Worm (Caenorhabditis elegans) whole organism, L1 larva: ENCODE data around the gene mig-39.

Source experiments
- C04F5.9 ChIP-seq: sonication (generic microtip); optimal IDR thresholded peaks from 2 replicates; lab custom pipeline; 2016; ENCODE audit warnings: missing genetic modification characterization, missing compliant biosample characterization
- C16A3.4 ChIP-seq: fragments of 150-350 bp; optimal IDR thresholded peaks from 2 replicates; lab custom pipeline; 2014; ENCODE audit warnings: missing biosample characterization, missing genetic modification characterization
- C34B4.2 ChIP-seq: sonication (generic microtip); optimal IDR thresholded peaks from 2 replicates; lab custom pipeline; 2017; ENCODE audit warnings: mild to moderate bottlenecking, missing genetic modification characterization, missing compliant biosample characterization
- aly-2 ChIP-seq: fragments of 150-350 bp; optimal IDR thresholded peaks from 2 replicates; lab custom pipeline; 2014; ENCODE audit warnings: missing biosample characterization, missing genetic modification characterization
- ama-1 ChIP-seq: fragments of 150-350 bp; optimal IDR thresholded peaks from 2 replicates; lab custom pipeline; 2014
- blmp-1 ChIP-seq: fragments of 150-350 bp; optimal IDR thresholded peaks from 2 replicates; lab custom pipeline; 2014; ENCODE audit warnings: missing biosample characterization, missing genetic modification characterization
- ceh-63 ChIP-seq: fragments of 200-800 bp; sonication (Bioruptor generic); optimal IDR thresholded peaks from 2 replicates; lab custom pipeline; 2018; ENCODE audit warnings: mild to moderate bottlenecking, missing genetic modification characterization, missing compliant biosample characterization
- ceh-82 ChIP-seq, 3 experiments: fragments of 150-350 bp in 1 of 3; sonication (generic microtip) in 2 of 3; optimal IDR thresholded peaks; 2 replicates each; lab custom pipeline; 2014 to 2017; ENCODE audit warnings: missing biosample characterization in 3 of 3, missing genetic modification characterization in 3 of 3
- ceh-88 ChIP-seq: fragments of 200-800 bp; sonication (Bioruptor generic); IDR thresholded peaks from 2 replicates; pipeline ENCODE4 v1.3.6; 2022; ENCODE audit warnings: missing genetic modification characterization, missing compliant biosample characterization
- ces-1 ChIP-seq: fragments of 150-350 bp; optimal IDR thresholded peaks from 2 replicates; lab custom pipeline; 2014; ENCODE audit warnings: missing biosample characterization, missing genetic modification reagents, missing genetic modification characterization
- egl-13 ChIP-seq: sonication (generic microtip); optimal IDR thresholded peaks from 2 replicates; lab custom pipeline; 2016; ENCODE audit warnings: missing genotype, missing genetic modification reagents, missing genetic modification characterization, missing compliant biosample characterization
- elt-2 ChIP-seq: sonication (generic microtip); optimal IDR thresholded peaks from 2 replicates; lab custom pipeline; 2016; ENCODE audit warnings: missing genetic modification characterization, mild to moderate bottlenecking, inconsistent platforms, missing compliant biosample characterization, missing genetic modification reagents
- elt-3 ChIP-seq, 6 experiments: fragments of 150-350 bp in 1 of 6; sonication (generic microtip); optimal IDR thresholded peaks; 2 replicates each; lab custom pipeline; 2017 to 2018; ENCODE audit warnings: missing biosample characterization in 6 of 6, missing genetic modification characterization in 6 of 6, inconsistent platforms in 1 of 6
- ets-5 ChIP-seq: fragments of 200-800 bp; sonication (Bioruptor generic); IDR thresholded peaks from 2 replicates; pipeline ENCODE4 v1.3.6; 2022; ENCODE audit warnings: missing genetic modification characterization, missing compliant biosample characterization
- fkh-10 ChIP-seq: sonication (generic microtip); optimal IDR thresholded peaks from 2 replicates; lab custom pipeline; 2017; ENCODE audit warnings: missing biosample characterization, missing genetic modification reagents, missing genetic modification characterization
- fos-1 ChIP-seq: fragments of 150-350 bp; optimal IDR thresholded peaks from 2 replicates; lab custom pipeline; 2014; ENCODE audit warnings: missing biosample characterization, missing genetic modification characterization
- grh-1 ChIP-seq: fragments of 200-800 bp; sonication (Bioruptor generic); IDR thresholded peaks from 2 replicates; pipeline ENCODE4 v1.3.6; 2022; ENCODE audit warnings: missing genetic modification reagents, missing genetic modification characterization, missing compliant biosample characterization
- hpl-2 ChIP-seq: fragments of 150-350 bp; optimal IDR thresholded peaks from 2 replicates; lab custom pipeline; 2014; ENCODE audit warnings: missing biosample characterization, missing genetic modification reagents, missing genetic modification characterization
- irx-1 ChIP-seq: sonication (generic microtip); optimal IDR thresholded peaks from 2 replicates; lab custom pipeline; 2016; ENCODE audit warnings: missing genetic modification characterization, missing compliant biosample characterization
- jun-1 ChIP-seq: fragments of 150-350 bp; optimal IDR thresholded peaks from 2 replicates; lab custom pipeline; 2014; ENCODE audit warnings: missing biosample characterization, missing genetic modification reagents, missing genetic modification characterization
- lin-13 ChIP-seq: fragments of 150-350 bp; optimal IDR thresholded peaks from 2 replicates; lab custom pipeline; 2014; ENCODE audit warnings: missing biosample characterization, missing genetic modification reagents, missing genetic modification characterization
- lin-15B ChIP-seq: fragments of 150-350 bp; sonication (generic microtip); optimal IDR thresholded peaks from 3 replicates; lab custom pipeline; 2014; ENCODE audit warnings: missing biosample characterization, missing genetic modification characterization
- lir-3 ChIP-seq: sonication (generic microtip); optimal IDR thresholded peaks from 2 replicates; lab custom pipeline; 2016; ENCODE audit warnings: mild to moderate bottlenecking, missing genetic modification characterization, moderate library complexity, missing compliant biosample characterization; ENCODE audit not compliant: poor library complexity
- mef-2 ChIP-seq: fragments of 150-350 bp; optimal IDR thresholded peaks from 2 replicates; lab custom pipeline; 2014; ENCODE audit warnings: missing biosample characterization, missing genetic modification characterization
- nhr-12 ChIP-seq: sonication (generic microtip); optimal IDR thresholded peaks from 2 replicates; lab custom pipeline; 2017; ENCODE audit warnings: missing biosample characterization, missing genetic modification characterization
- nhr-19 ChIP-seq: fragments of 200-800 bp; sonication (Bioruptor generic); conservative IDR thresholded peaks from 2 replicates; pipeline ENCODE4 v1.3.6; 2022; ENCODE audit warnings: missing genetic modification characterization, missing compliant biosample characterization
- nhr-20 ChIP-seq: sonication (generic microtip); optimal IDR thresholded peaks from 2 replicates; lab custom pipeline; 2016; ENCODE audit warnings: mild to moderate bottlenecking, missing genetic modification characterization, missing compliant biosample characterization
- nhr-237 ChIP-seq: fragments of 150-350 bp; optimal IDR thresholded peaks from 2 replicates; lab custom pipeline; 2014; ENCODE audit warnings: missing biosample characterization, missing genetic modification characterization
- nhr-28 ChIP-seq: fragments of 150-350 bp; optimal IDR thresholded peaks from 2 replicates; lab custom pipeline; 2014; ENCODE audit warnings: missing biosample characterization, missing genetic modification characterization
- nhr-47 ChIP-seq: sonication (generic microtip); optimal IDR thresholded peaks from 2 replicates; lab custom pipeline; 2016; ENCODE audit warnings: mild to moderate bottlenecking, missing genetic modification characterization, moderate library complexity, missing compliant biosample characterization
- nhr-71 ChIP-seq: sonication (generic microtip); optimal IDR thresholded peaks from 2 replicates; lab custom pipeline; 2016; ENCODE audit warnings: mild to moderate bottlenecking, missing genetic modification characterization, moderate library complexity, missing compliant biosample characterization
- nhr-76 ChIP-seq: sonication (generic microtip); optimal IDR thresholded peaks from 2 replicates; lab custom pipeline; 2017; ENCODE audit warnings: missing biosample characterization, missing genetic modification characterization
- nhr-77 ChIP-seq: fragments of 150-350 bp; optimal IDR thresholded peaks from 2 replicates; lab custom pipeline; 2014; ENCODE audit warnings: missing biosample characterization, missing genetic modification characterization
- pag-3 ChIP-seq: sonication (generic microtip); optimal IDR thresholded peaks from 2 replicates; lab custom pipeline; 2017; ENCODE audit warnings: missing genetic modification characterization, mild to moderate bottlenecking, missing compliant biosample characterization, antibody characterized with exemption, borderline replicate concordance; ENCODE audit not compliant: insufficient read depth
- pax-3 ChIP-seq: fragments of 200-800 bp; sonication (Bioruptor generic); optimal IDR thresholded peaks from 2 replicates; lab custom pipeline; 2018; ENCODE audit warnings: mild to moderate bottlenecking, missing genetic modification characterization, moderate library complexity, missing compliant biosample characterization
- pqm-1 ChIP-seq: sonication (generic microtip); optimal IDR thresholded peaks from 3 replicates; lab custom pipeline; 2017; ENCODE audit warnings: missing biosample characterization, missing genetic modification characterization
- rnt-1 ChIP-seq: sonication (generic microtip); optimal IDR thresholded peaks from 2 replicates; lab custom pipeline; 2016; ENCODE audit warnings: mild to moderate bottlenecking, missing genetic modification characterization, moderate library complexity, missing compliant biosample characterization
- skn-1 ChIP-seq: fragments of 150-350 bp; optimal IDR thresholded peaks from 2 replicates; lab custom pipeline; 2014; ENCODE audit warnings: missing biosample characterization, missing genetic modification characterization
- sox-4 ChIP-seq: sonication (generic microtip); optimal IDR thresholded peaks from 2 replicates; lab custom pipeline; 2016; ENCODE audit warnings: missing genetic modification characterization, missing compliant biosample characterization
- sptf-1 ChIP-seq: fragments of 150-350 bp; optimal IDR thresholded peaks from 2 replicates; lab custom pipeline; 2014; ENCODE audit warnings: missing biosample characterization, missing genetic modification characterization
- swsn-7 ChIP-seq: sonication (generic microtip); optimal IDR thresholded peaks from 2 replicates; lab custom pipeline; 2016; ENCODE audit warnings: missing genetic modification characterization, missing compliant biosample characterization
- unc-62 ChIP-seq: fragments of 150-350 bp; optimal IDR thresholded peaks from 2 replicates; lab custom pipeline; 2014; ENCODE audit warnings: missing biosample characterization, missing genetic modification reagents, missing genetic modification characterization
- unc-86 ChIP-seq: sonication (generic microtip); optimal IDR thresholded peaks from 2 replicates; lab custom pipeline; 2016; ENCODE audit warnings: missing genetic modification characterization, missing compliant biosample characterization
- unc-98 ChIP-seq: fragments of 200-800 bp; sonication (Bioruptor generic); IDR thresholded peaks from 2 replicates; pipeline ENCODE4 v1.3.6; 2022; ENCODE audit warnings: missing genetic modification characterization, missing compliant biosample characterization
- vab-15 ChIP-seq: sonication (generic microtip); optimal IDR thresholded peaks from 2 replicates; lab custom pipeline; 2017; ENCODE audit warnings: missing genotype, mild to moderate bottlenecking, missing genetic modification characterization, missing compliant biosample characterization
- zip-4 ChIP-seq: fragments of 200-800 bp; sonication (Bioruptor generic); optimal IDR thresholded peaks from 2 replicates; lab custom pipeline; 2018; ENCODE audit warnings: mild to moderate bottlenecking, missing genetic modification characterization, moderate library complexity, missing compliant biosample characterization

mig-39 gene

ce11 chrIII:8417192-8417967, 49.5 kb upstream of the mig-39 start (continued):
- 0 out of 2 replicates have a peak, but pooled peaks have one; percentile 16 for TF ChIP-seq unc-98
- TF ChIP-seq ets-5 (GFP tag; lab: Robert Waterston, UW): no peak
- TF ChIP-seq mef-2: peak; percentile 40
- no peak for TF ChIP-seq sptf-1 (tag; lab: Kevin White, UChicago)
- peak; percentile 87 for TF ChIP-seq jun-1 (tag; lab: Kevin White, UChicago)
- TF ChIP-seq hpl-2: peak; percentile 68
- peak; percentile 89 for TF ChIP-seq fkh-10 (GFP tag; lab: Kevin White, UChicago)
- peak; percentile 88 for TF ChIP-seq nhr-237 (tag; lab: Kevin White, UChicago)
- TF ChIP-seq nhr-19 (GFP tag; lab: Robert Waterston, UW): peak; percentile 91
- no peak for TF ChIP-seq unc-62 (GFP tag; lab: Kevin White, UChicago)
- peak; percentile 51 for TF ChIP-seq vab-15 (tag; lab: Kevin White, UChicago)
- TF ChIP-seq grh-1: peak; percentile 75
- TF ChIP-seq ces-1 (GFP tag; lab: Kevin White, UChicago): no peak
- no peak for TF ChIP-seq ama-1 (lab: Kevin White, UChicago)
- peak; percentile 75 for TF ChIP-seq lir-3 (tag; lab: Kevin White, UChicago)
- TF ChIP-seq C04F5.9: peak; percentile 73
- peak; percentile 8 for TF ChIP-seq C34B4.2
- no peak for TF ChIP-seq nhr-28 (tag; lab: Kevin White, UChicago)
- TF ChIP-seq skn-1: peak; percentile 83
- TF ChIP-seq C16A3.4 (tag; lab: Kevin White, UChicago): peak; percentile 84
- TF ChIP-seq egl-13 (tag; lab: Kevin White, UChicago): peak; percentile 92
- TF ChIP-seq blmp-1 (tag; lab: Kevin White, UChicago): peak; percentile 85
- TF ChIP-seq nhr-47 (tag; lab: Kevin White, UChicago): peak; percentile 95
- peak; percentile 65 for TF ChIP-seq lin-15B
- no peak for TF ChIP-seq pag-3
- TF ChIP-seq nhr-77: peak; percentile 89
- TF ChIP-seq rnt-1 (tag; lab: Kevin White, UChicago): peak; percentile 84
- peak; percentile 72 to 83 (median 79) for TF ChIP-seq ceh-82 (tag; optimal IDR thresholded peaks at IDR 0.05; lab: Kevin White, UChicago)
- TF ChIP-seq nhr-20 (tag; lab: Kevin White, UChicago): peak; percentile 95
- TF ChIP-seq unc-86: peak; percentile 96
- TF ChIP-seq nhr-76: peak; percentile 28
- TF ChIP-seq nhr-12 (tag; lab: Kevin White, UChicago): no peak
- no peak for TF ChIP-seq aly-2
- TF ChIP-seq sox-4 (tag; lab: Kevin White, UChicago): peak; percentile 37
- peak; percentile 98 for TF ChIP-seq nhr-71
- peak; percentile 92 for TF ChIP-seq lin-13 (GFP tag; lab: Kevin White, UChicago)
- TF ChIP-seq pax-3 (tag; lab: Kevin White, UChicago): peak; percentile 81
- TF ChIP-seq irx-1 (tag; lab: Kevin White, UChicago): peak; percentile 93
- peak; percentile 81 for TF ChIP-seq elt-2 (tag; lab: Kevin White, UChicago)
- TF ChIP-seq zip-4: peak; percentile 81
- TF ChIP-seq fos-1: peak; percentile 89
- TF ChIP-seq ceh-63 (GFP tag; lab: Kevin White, UChicago): peak; percentile 49

DNA sequence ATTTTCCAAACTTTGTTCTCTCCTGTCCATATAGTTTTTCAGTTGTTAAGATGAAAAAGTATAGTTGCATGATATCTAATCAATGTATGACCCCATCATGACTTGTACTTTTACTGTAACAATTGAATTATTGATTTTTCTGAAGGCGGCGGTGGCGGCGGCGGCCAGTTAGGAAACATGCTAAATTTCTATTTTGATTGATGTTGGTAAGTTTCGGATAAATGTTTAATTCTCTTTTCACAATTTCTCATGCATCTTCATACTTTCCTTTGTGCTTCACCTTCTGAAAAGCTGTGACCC, 48.9 kb upstream of the mig-39 start, which contains the start of gene sor-1:
Gene sor-1, plus strand, starts transcription at position 201 of the 300 bp plus-strand sequence.
- TF ChIP-seq nhr-47 (tag; lab: Kevin White, UChicago) (no peak), elt-3 (tag; optimal IDR thresholded peaks at IDR 0.05; lab: Kevin White, UChicago) (no peak), swsn-7 (no peak), ceh-63 (GFP tag; lab: Kevin White, UChicago) (no peak), skn-1 (no peak), pqm-1 (tag; lab: Kevin White, UChicago) (no peak), zip-4 (no peak), fkh-10 (GFP tag; lab: Kevin White, UChicago) (no peak), ceh-88 (GFP tag; lab: Robert Waterston, UW) (no peak)
- TF ChIP-seq, all 84 proteins: peak for 0
